Worm (Caenorhabditis elegans) whole organism, early embryonic: Measurements from ENCODE around the gene mask-1.

Experiments used
- B0310.2 ChIP-seq: sonication (generic microtip); optimal IDR thresholded peaks from 2 replicates; lab custom pipeline; 2016; ENCODE audit warnings: mild to moderate bottlenecking, missing genetic modification characterization, missing compliant biosample characterization
- aly-1 ChIP-seq: sonication (generic microtip); optimal IDR thresholded peaks from 2 replicates; lab custom pipeline; 2016; ENCODE audit warnings: missing genetic modification characterization, missing compliant biosample characterization
- ama-1 ChIP-seq: fragments of 150-350 bp; optimal IDR thresholded peaks from 2 replicates; lab custom pipeline; 2014
- ets-7 ChIP-seq: sonication (generic microtip); optimal IDR thresholded peaks from 2 replicates; lab custom pipeline; 2016; ENCODE audit warnings: missing genotype, missing genetic modification characterization, missing compliant biosample characterization
- flt-1 ChIP-seq: fragments of 200-800 bp; sonication (Bioruptor generic); IDR thresholded peaks from 2 replicates; pipeline ENCODE4 v1.3.6; 2022; ENCODE audit warnings: missing genetic modification characterization, missing compliant biosample characterization
- hmg-4 ChIP-seq: fragments of 200-800 bp; sonication (Bioruptor generic); optimal IDR thresholded peaks from 2 replicates; lab custom pipeline; 2018; ENCODE audit warnings: mild to moderate bottlenecking, missing genetic modification characterization, missing compliant biosample characterization
- hnd-1 ChIP-seq: sonication (generic microtip); optimal IDR thresholded peaks from 2 replicates; lab custom pipeline; 2016; ENCODE audit warnings: missing genetic modification characterization, missing compliant biosample characterization
- pes-1 ChIP-seq: fragments of 200-800 bp; sonication (Bioruptor generic); IDR thresholded peaks from 2 replicates; pipeline ENCODE4 v1.3.6; 2022; ENCODE audit warnings: missing genetic modification reagents, missing genetic modification characterization, missing compliant biosample characterization
- tra-4 ChIP-seq: sonication (generic microtip); optimal IDR thresholded peaks from 2 replicates; lab custom pipeline; 2017; ENCODE audit warnings: missing genetic modification characterization, missing compliant biosample characterization

DNA sequence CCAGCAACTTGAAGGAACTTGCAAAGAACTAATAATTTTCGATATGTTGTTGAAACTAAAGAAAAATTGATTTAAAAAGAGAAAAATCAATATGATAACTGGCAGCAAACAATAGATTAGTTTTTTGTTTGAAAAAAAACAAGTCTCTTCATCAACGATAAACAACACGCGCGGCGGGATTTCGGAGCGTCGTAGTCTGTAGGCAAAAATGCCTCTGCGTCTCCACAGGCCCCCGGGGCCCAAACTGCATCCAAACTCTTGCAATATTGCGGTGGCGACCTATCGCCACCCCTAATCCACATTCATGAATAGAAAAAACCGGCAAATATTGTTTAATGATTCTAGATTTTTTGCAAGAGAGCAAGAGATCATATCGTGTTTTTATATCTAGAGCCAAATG lies 50.4 kb downstream of the mask-1 start:
- TF ChIP-seq ama-1 (lab: Kevin White, UChicago) = no peak
- TF ChIP-seq B0310.2 (tag; lab: Kevin White, UChicago) = no peak
- TF ChIP-seq flt-1 (GFP tag; lab: Robert Waterston, UW) = no peak
- no peak for TF ChIP-seq pes-1
- TF ChIP-seq aly-1 = no peak
- TF ChIP-seq hmg-4 (GFP tag; lab: Kevin White, UChicago) = no peak
- TF ChIP-seq ets-7 (tag; lab: Kevin White, UChicago) = no peak
- TF ChIP-seq tra-4 (tag; lab: Kevin White, UChicago) = no peak
- no peak for TF ChIP-seq hnd-1 (tag; lab: Kevin White, UChicago)
